Worm (Caenorhabditis elegans): ENCODE results near the gene T28D9.1.

ce11 chrII:6448656-6449055 is 43.5 kb upstream of the T28D9.1 start:
- TF ChIP-seq blmp-1 (tag; optimal IDR thresholded peaks at IDR 0.05) (no peak), unc-62 (GFP tag; optimal IDR thresholded peaks at IDR 0.05) (no peak), mep-1 (tag; optimal IDR thresholded peaks at IDR 0.05) (no peak), tbx-2 (tag; optimal IDR thresholded peaks at IDR 0.05) (no peak), zag-1 (tag; optimal IDR thresholded peaks at IDR 0.05) (no peak), sox-4 (tag; optimal IDR thresholded peaks at IDR 0.05) (no peak), sup-37 (GFP tag; optimal IDR thresholded peaks at IDR 0.05) (no peak), isw-1 (GFP tag; IDR thresholded peaks at IDR 0.05) (no peak)

Data from whole organism, L1 larva.